Worm (Caenorhabditis elegans): ENCODE measurements around the gene npax-2.

Gene npax-2

DNA sequence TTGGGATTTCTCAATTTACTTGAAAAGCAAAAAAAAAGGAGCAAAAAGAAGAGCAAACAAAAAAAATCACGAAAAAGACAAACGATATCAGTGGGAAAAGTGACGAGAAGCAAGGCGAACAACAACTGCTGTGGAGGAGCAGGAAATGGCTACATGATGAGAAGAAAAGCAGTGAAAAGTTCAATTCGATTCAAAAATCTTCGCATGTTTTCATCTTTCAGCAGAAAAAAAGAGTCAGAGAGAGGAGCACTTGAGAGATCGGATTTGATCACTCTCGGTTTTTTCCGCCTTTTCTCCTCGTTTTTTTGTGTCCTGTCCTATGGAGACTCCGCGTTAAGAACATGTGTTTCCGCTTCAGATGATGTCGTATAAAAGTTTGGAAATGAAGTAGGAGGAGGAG lies 11.0 kb downstream of the npax-2 start (continued):
- TF ChIP-seq dpl-1 (GFP tag; optimal IDR thresholded peaks at IDR 0.05) (no peak), dmd-6 (GFP tag; IDR thresholded peaks at IDR 0.05) (no peak), lin-38 (GFP tag; IDR thresholded peaks at IDR 0.05) (no peak), ZK337.2 (GFP tag; IDR thresholded peaks at IDR 0.05) (no peak), madf-9 (GFP tag; conservative IDR thresholded peaks at IDR 0.05) (no peak), T26A8.4 (GFP tag; IDR thresholded peaks at IDR 0.05) (no peak)

DNA sequence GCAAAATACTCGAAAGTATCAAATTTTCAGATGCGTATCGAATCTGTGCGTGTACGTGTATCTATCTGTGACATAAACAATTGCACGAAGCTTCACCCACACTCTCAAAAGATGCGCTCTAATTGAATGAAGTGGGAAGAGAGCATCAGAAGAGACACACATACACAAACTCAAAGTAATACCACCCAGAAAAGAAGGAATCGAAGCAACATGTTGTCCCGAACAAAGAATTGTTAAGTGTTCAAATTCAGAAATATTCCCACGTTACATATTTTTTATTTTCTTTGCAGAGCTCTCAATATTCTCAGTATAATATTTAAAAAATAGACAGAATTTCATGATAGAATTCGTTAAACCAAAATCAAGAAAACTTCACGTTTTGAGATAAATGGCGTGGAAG lies 13.0 kb downstream of the npax-2 start:
- TF ChIP-seq lir-3 (tag; optimal IDR thresholded peaks at IDR 0.05): no peak
- TF ChIP-seq lin-38 (GFP tag; IDR thresholded peaks at IDR 0.05): no peak
- no peak for TF ChIP-seq aly-2 (tag; optimal IDR thresholded peaks at IDR 0.05)
- TF ChIP-seq aha-1 (tag): peak; percentile 95
- no peak for TF ChIP-seq mxl-3 (GFP tag; optimal IDR thresholded peaks at IDR 0.05)

DNA sequence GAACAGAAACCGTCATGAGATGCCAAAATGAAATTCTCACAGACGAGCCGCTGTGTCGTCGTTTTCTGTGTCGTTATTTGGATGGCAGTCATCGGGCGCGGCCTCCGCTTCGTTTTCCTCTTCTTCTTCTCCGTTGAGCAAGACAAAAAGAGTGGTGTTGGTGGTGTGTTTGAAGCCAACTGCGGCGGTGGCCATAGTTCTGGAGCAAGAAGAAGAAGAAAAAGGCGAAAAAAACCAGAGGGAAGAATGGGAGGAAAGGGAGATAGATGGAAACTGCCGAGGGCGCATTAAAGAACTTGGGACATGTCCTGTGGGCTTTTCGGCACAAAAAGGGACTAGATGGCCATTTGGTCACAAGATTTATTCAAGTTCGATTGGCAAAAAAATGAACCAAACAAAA lies 18.3 kb downstream of the npax-2 start, which contains the start of gene F53B1.9:
Gene F53B1.9 (minus strand): TSS at position 195 of the 400 bp plus-strand sequence.
- peak; percentile 6 for TF ChIP-seq mes-2 (tag; optimal IDR thresholded peaks at IDR 0.05; ENCODE audit: poor library complexity, severe bottlenecking)
- no peak for TF ChIP-seq zip-11 (GFP tag; IDR thresholded peaks at IDR 0.05)
- peak; percentile 8; the same call in 1 of the 2 replicates for TF ChIP-seq set-16 (GFP tag; IDR thresholded peaks at IDR 0.05)
- TF ChIP-seq hlh-30 (tag; optimal IDR thresholded peaks at IDR 0.05; ENCODE audit: insufficient read depth): peak; percentile 17
- TF ChIP-seq hmg-1.1 (GFP tag; IDR thresholded peaks at IDR 0.05): 0 out of 2 replicates have a peak, but pooled peaks have one; percentile 9

DNA sequence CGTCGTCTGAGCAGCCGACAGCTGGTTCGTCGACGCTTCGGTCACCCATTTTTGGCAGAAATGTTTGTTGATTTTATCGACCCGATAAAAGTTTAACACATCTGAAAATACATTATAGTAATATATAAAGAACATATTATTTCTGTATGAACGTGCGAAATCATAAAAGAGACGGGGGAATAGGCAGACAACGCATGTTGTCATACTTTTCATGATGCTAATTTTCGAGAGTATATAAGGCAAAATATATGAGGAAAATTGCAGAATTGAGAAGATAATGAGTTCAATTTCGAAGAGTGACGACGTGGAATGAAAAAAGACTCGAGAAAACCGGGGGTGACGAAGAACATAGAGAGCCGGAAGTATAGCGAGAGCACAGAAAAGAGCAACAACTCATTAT lies 19.8 kb downstream of the npax-2 start, which contains the start of gene F53B1.8:
Gene F53B1.8 (minus strand): TSS at position 101 of the 400 bp plus-strand sequence.
- no peak for TF ChIP-seq F49E8.2 (tag; optimal IDR thresholded peaks at IDR 0.05; ENCODE audit: borderline replicate concordance)
- TF ChIP-seq nhr-42 (GFP tag; IDR thresholded peaks at IDR 0.05): no peak
- no peak for TF ChIP-seq lsy-2 (tag; optimal IDR thresholded peaks at IDR 0.05)
- no peak for TF ChIP-seq egl-43 (GFP tag; IDR thresholded peaks at IDR 0.05)
- TF ChIP-seq cey-2 (tag; optimal IDR thresholded peaks at IDR 0.05; ENCODE audit: borderline replicate concordance, insufficient read depth): no peak
- TF ChIP-seq F10B5.3 (tag; optimal IDR thresholded peaks at IDR 0.05): no peak
- no peak for TF ChIP-seq spr-1 (tag; optimal IDR thresholded peaks at IDR 0.05)
- no peak for TF ChIP-seq mxl-2 (GFP tag; conservative IDR thresholded peaks at IDR 0.05)
- TF ChIP-seq attf-4 (tag; optimal IDR thresholded peaks at IDR 0.05): no peak
- TF ChIP-seq pha-4 (GFP tag; IDR thresholded peaks at IDR 0.05): no peak
- no peak for TF ChIP-seq pha-4 (tag; optimal IDR thresholded peaks at IDR 0.05)
- no peak for TF ChIP-seq mep-1 (tag; optimal IDR thresholded peaks at IDR 0.05)
- no peak for TF ChIP-seq T20F7.1 (GFP tag; optimal IDR thresholded peaks at IDR 0.05)

DNA sequence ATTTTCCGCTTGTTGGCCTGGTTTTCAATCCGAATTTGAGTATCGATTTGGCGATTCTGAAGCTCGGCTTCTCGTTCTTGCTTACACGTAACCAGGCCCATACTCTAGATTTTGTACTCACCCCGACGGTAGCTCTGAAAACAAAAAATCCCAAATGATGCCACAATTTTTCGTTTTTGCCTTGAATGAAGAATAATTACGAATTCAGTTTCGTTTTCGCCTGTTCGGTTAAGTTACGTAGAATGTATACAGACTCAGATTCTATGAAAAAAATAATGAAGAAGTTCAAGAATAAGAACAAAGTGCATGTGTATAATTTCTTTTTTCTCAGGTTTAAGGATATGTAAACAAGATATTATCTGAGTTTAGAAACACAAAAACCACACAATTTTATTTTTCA lies 28.9 kb downstream of the npax-2 start, which contains the start of gene gpa-5:
Gene gpa-5 (minus strand): TSS at position 101 of the 400 bp plus-strand sequence.
- TF ChIP-seq hmg-1.1 (GFP tag; IDR thresholded peaks at IDR 0.05): no peak
- TF ChIP-seq ceh-82 (tag; optimal IDR thresholded peaks at IDR 0.05): no peak
- TF ChIP-seq lsy-2 (tag; optimal IDR thresholded peaks at IDR 0.05): no peak
- no peak for TF ChIP-seq php-3 (GFP tag; IDR thresholded peaks at IDR 0.05)
- TF ChIP-seq daf-12 (tag; optimal IDR thresholded peaks at IDR 0.05): no peak
- TF ChIP-seq Y48G9A.11 (GFP tag; IDR thresholded peaks at IDR 0.05): no peak
- TF ChIP-seq snpc-1.2 (GFP tag; IDR thresholded peaks at IDR 0.05): no peak
- TF ChIP-seq nhr-102 (tag; optimal IDR thresholded peaks at IDR 0.05): no peak

Data from whole organism, L4 larva.